Worm (Caenorhabditis elegans) whole organism, L1 larva: ENCODE data around the gene F53E4.2.

Experiments
- C04F5.9 ChIP-seq: sonication (generic microtip); optimal IDR thresholded peaks from 2 replicates; lab custom pipeline; 2016; ENCODE audit warnings: missing genetic modification characterization, missing compliant biosample characterization
- Y116A8C.19 ChIP-seq: sonication (generic microtip); optimal IDR thresholded peaks from 2 replicates; lab custom pipeline; 2016; ENCODE audit warnings: missing compliant biosample characterization, missing genetic modification characterization, borderline replicate concordance
- aha-1 ChIP-seq: fragments of 150-350 bp; optimal IDR thresholded peaks from 2 replicates; lab custom pipeline; 2014; ENCODE audit warnings: missing biosample characterization, missing genetic modification characterization
- alr-1 ChIP-seq: fragments of 200-800 bp; sonication (Bioruptor generic); optimal IDR thresholded peaks from 2 replicates; lab custom pipeline; 2018; ENCODE audit warnings: borderline replicate concordance, mild to moderate bottlenecking, missing genetic modification characterization, missing compliant biosample characterization
- ama-1 ChIP-seq: fragments of 150-350 bp; optimal IDR thresholded peaks from 2 replicates; lab custom pipeline; 2014
- ceh-88 ChIP-seq: fragments of 200-800 bp; sonication (Bioruptor generic); IDR thresholded peaks from 2 replicates; pipeline ENCODE4 v1.3.6; 2022; ENCODE audit warnings: missing genetic modification characterization, missing compliant biosample characterization
- dsc-1 ChIP-seq: sonication (generic microtip); optimal IDR thresholded peaks from 2 replicates; lab custom pipeline; 2016; ENCODE audit warnings: mild to moderate bottlenecking, missing genetic modification characterization, missing compliant biosample characterization
- efl-1 ChIP-seq, 4 experiments: fragments of 150-350 bp; optimal IDR thresholded peaks in 3 of 4; peaks in 1 of 4; 1 replicate in 1 of 4; 2 replicates in 3 of 4; lab custom pipeline; 2014; ENCODE audit warnings: missing biosample characterization in 2 of 4, missing genetic modification characterization in 2 of 4, missing genetic modification reagents in 2 of 4
- efl-3 ChIP-seq: fragments of 200-800 bp; sonication (Bioruptor generic); optimal IDR thresholded peaks from 2 replicates; lab custom pipeline; 2018; ENCODE audit warnings: mild to moderate bottlenecking, missing genetic modification characterization, missing compliant biosample characterization
- egl-13 ChIP-seq: sonication (generic microtip); optimal IDR thresholded peaks from 2 replicates; lab custom pipeline; 2016; ENCODE audit warnings: missing genotype, missing genetic modification reagents, missing genetic modification characterization, missing compliant biosample characterization
- ets-5 ChIP-seq: fragments of 200-800 bp; sonication (Bioruptor generic); IDR thresholded peaks from 2 replicates; pipeline ENCODE4 v1.3.6; 2022; ENCODE audit warnings: missing genetic modification characterization, missing compliant biosample characterization
- fkh-10 ChIP-seq: sonication (generic microtip); optimal IDR thresholded peaks from 2 replicates; lab custom pipeline; 2017; ENCODE audit warnings: missing biosample characterization, missing genetic modification reagents, missing genetic modification characterization
- fkh-4 ChIP-seq: sonication (generic microtip); optimal IDR thresholded peaks from 2 replicates; lab custom pipeline; 2016; ENCODE audit warnings: missing compliant biosample characterization, missing genetic modification characterization, borderline replicate concordance
- fkh-8 ChIP-seq: sonication (generic microtip); optimal IDR thresholded peaks from 2 replicates; lab custom pipeline; 2016; ENCODE audit warnings: mild to moderate bottlenecking, missing genetic modification characterization, missing compliant biosample characterization
- hlh-4 ChIP-seq: sonication (generic microtip); optimal IDR thresholded peaks from 2 replicates; lab custom pipeline; 2016; ENCODE audit warnings: mild to moderate bottlenecking, missing genetic modification characterization, missing compliant biosample characterization
- irx-1 ChIP-seq: sonication (generic microtip); optimal IDR thresholded peaks from 2 replicates; lab custom pipeline; 2016; ENCODE audit warnings: missing genetic modification characterization, missing compliant biosample characterization
- isw-1 ChIP-seq: fragments of 200-800 bp; sonication (Bioruptor generic); IDR thresholded peaks from 2 replicates; pipeline ENCODE4 v1.3.6; 2022; ENCODE audit warnings: missing genetic modification characterization, missing compliant biosample characterization
- lin-15B ChIP-seq: fragments of 150-350 bp; sonication (generic microtip); optimal IDR thresholded peaks from 3 replicates; lab custom pipeline; 2014; ENCODE audit warnings: missing biosample characterization, missing genetic modification characterization
- mdl-1 ChIP-seq, 2 experiments: fragments of 150-350 bp; optimal IDR thresholded peaks; 2 replicates each; lab custom pipeline; 2014 to 2017; ENCODE audit warnings: missing biosample characterization in 2 of 2, missing genetic modification characterization in 2 of 2, inconsistent platforms in 1 of 2
- nhr-12 ChIP-seq: sonication (generic microtip); optimal IDR thresholded peaks from 2 replicates; lab custom pipeline; 2017; ENCODE audit warnings: missing biosample characterization, missing genetic modification characterization
- nhr-19 ChIP-seq: fragments of 200-800 bp; sonication (Bioruptor generic); conservative IDR thresholded peaks from 2 replicates; pipeline ENCODE4 v1.3.6; 2022; ENCODE audit warnings: missing genetic modification characterization, missing compliant biosample characterization
- nhr-28 ChIP-seq: fragments of 150-350 bp; optimal IDR thresholded peaks from 2 replicates; lab custom pipeline; 2014; ENCODE audit warnings: missing biosample characterization, missing genetic modification characterization
- nhr-47 ChIP-seq: sonication (generic microtip); optimal IDR thresholded peaks from 2 replicates; lab custom pipeline; 2016; ENCODE audit warnings: mild to moderate bottlenecking, missing genetic modification characterization, moderate library complexity, missing compliant biosample characterization
- nhr-71 ChIP-seq: sonication (generic microtip); optimal IDR thresholded peaks from 2 replicates; lab custom pipeline; 2016; ENCODE audit warnings: mild to moderate bottlenecking, missing genetic modification characterization, moderate library complexity, missing compliant biosample characterization
- nhr-85 ChIP-seq: sonication (generic microtip); peaks from one replicate; lab custom pipeline; 2016; ENCODE audit warnings: missing genetic modification characterization, inconsistent platforms, missing compliant biosample characterization
- pax-3 ChIP-seq: fragments of 200-800 bp; sonication (Bioruptor generic); optimal IDR thresholded peaks from 2 replicates; lab custom pipeline; 2018; ENCODE audit warnings: mild to moderate bottlenecking, missing genetic modification characterization, moderate library complexity, missing compliant biosample characterization
- skn-1 ChIP-seq: fragments of 150-350 bp; optimal IDR thresholded peaks from 2 replicates; lab custom pipeline; 2014; ENCODE audit warnings: missing biosample characterization, missing genetic modification characterization
- sox-4 ChIP-seq: sonication (generic microtip); optimal IDR thresholded peaks from 2 replicates; lab custom pipeline; 2016; ENCODE audit warnings: missing genetic modification characterization, missing compliant biosample characterization
- sup-37 ChIP-seq: fragments of 200-800 bp; sonication (Bioruptor generic); optimal IDR thresholded peaks from 2 replicates; lab custom pipeline; 2018; ENCODE audit warnings: mild to moderate bottlenecking, missing genetic modification characterization, missing compliant biosample characterization
- swsn-7 ChIP-seq: sonication (generic microtip); optimal IDR thresholded peaks from 2 replicates; lab custom pipeline; 2016; ENCODE audit warnings: missing genetic modification characterization, missing compliant biosample characterization
- tbx-2 ChIP-seq: sonication (generic microtip); optimal IDR thresholded peaks from 2 replicates; lab custom pipeline; 2016; ENCODE audit warnings: missing genetic modification characterization, missing compliant biosample characterization
- tlp-1 ChIP-seq: fragments of 150-350 bp; optimal IDR thresholded peaks from 2 replicates; lab custom pipeline; 2014; ENCODE audit warnings: missing biosample characterization, missing genetic modification characterization
- unc-86 ChIP-seq: sonication (generic microtip); optimal IDR thresholded peaks from 2 replicates; lab custom pipeline; 2016; ENCODE audit warnings: missing genetic modification characterization, missing compliant biosample characterization
- vab-15 ChIP-seq: sonication (generic microtip); optimal IDR thresholded peaks from 2 replicates; lab custom pipeline; 2017; ENCODE audit warnings: missing genotype, mild to moderate bottlenecking, missing genetic modification characterization, missing compliant biosample characterization
- zag-1 ChIP-seq: fragments of 150-350 bp; optimal IDR thresholded peaks from 2 replicates; lab custom pipeline; 2014; ENCODE audit warnings: missing biosample characterization, missing genetic modification characterization
- zip-4 ChIP-seq: fragments of 200-800 bp; sonication (Bioruptor generic); optimal IDR thresholded peaks from 2 replicates; lab custom pipeline; 2018; ENCODE audit warnings: mild to moderate bottlenecking, missing genetic modification characterization, moderate library complexity, missing compliant biosample characterization
- ztf-4 ChIP-seq: fragments of 150-350 bp; optimal IDR thresholded peaks from 2 replicates; lab custom pipeline; 2014; ENCODE audit warnings: missing biosample characterization, missing genetic modification characterization

Gene F53E4.2

DNA sequence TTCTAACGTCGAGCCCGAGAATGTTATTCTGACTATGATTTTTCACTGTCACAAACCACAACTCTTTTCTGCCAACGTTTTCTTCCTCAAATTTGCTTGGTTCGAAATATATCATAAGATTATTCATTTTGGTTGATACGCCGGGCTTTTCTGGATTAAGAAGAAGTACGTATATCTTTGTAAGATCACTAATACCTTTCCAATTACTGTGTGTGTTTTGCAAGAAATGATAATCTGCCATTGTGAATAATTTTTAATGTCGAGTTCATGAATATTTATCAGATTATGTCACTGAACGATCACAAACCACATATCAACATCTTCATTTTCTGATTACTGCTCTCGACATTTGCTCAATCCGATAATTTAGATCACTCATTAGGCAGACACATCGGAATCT is 31.4 kb downstream of the F53E4.2 start, which contains the start of gene nhr-196:
nhr-196 (plus strand) TSS at position 118 of the 400 bp plus-strand sequence.
- no peak for TF ChIP-seq fkh-10
- peak; percentile 58 for TF ChIP-seq sox-4
- peak; percentile 98 for TF ChIP-seq dsc-1 (tag; lab: Kevin White, UChicago)
- TF ChIP-seq hlh-4 (tag; lab: Kevin White, UChicago): no peak
- no peak for TF ChIP-seq lin-15B
- peak; percentile 66 for TF ChIP-seq fkh-8 (tag; lab: Kevin White, UChicago)
- peak; percentile 49 for TF ChIP-seq nhr-47
- no peak for TF ChIP-seq mdl-1 (tag; optimal IDR thresholded peaks at IDR 0.05; lab: Kevin White, UChicago)
- TF ChIP-seq alr-1 (tag; lab: Kevin White, UChicago): no peak
- peak; percentile 80 for TF ChIP-seq pax-3 (tag; lab: Kevin White, UChicago)
- peak; percentile 24 for TF ChIP-seq fkh-4 (tag; lab: Kevin White, UChicago)
- no peak for TF ChIP-seq C04F5.9
- no peak for TF ChIP-seq nhr-85
- no peak for TF ChIP-seq egl-13 (tag; lab: Kevin White, UChicago)
- TF ChIP-seq nhr-71 (tag; lab: Kevin White, UChicago): peak; percentile 17
- TF ChIP-seq, all 84 proteins: peak for 7

DNA sequence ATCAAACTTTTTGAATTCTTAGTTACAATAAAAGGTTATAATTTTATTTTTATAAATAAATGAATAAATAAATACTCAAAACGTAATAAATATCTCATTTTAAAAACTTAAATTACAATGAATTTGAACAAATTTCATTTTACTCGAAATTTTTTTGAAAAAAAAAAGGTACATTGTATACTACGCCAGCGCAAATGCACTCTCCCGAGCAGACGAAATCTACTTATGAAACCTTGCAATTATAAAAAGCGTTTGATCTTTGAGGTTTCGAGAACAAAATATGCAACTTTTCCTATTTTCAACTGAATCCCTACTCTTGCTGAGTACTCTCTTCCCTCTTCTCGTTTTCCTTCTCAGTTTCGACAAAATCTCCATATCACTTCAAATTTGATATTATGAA is 33.4 kb downstream of the F53E4.2 start, which contains the start of gene nhr-197:
nhr-197 (plus strand) TSS at position 301 of the 400 bp plus-strand sequence.
- TF ChIP-seq swsn-7 (tag; lab: Kevin White, UChicago) (no peak), sup-37 (GFP tag; lab: Kevin White, UChicago) (no peak), isw-1 (GFP tag; lab: Robert Waterston, UW) (no peak), skn-1 (tag; lab: Kevin White, UChicago) (no peak), vab-15 (tag; lab: Kevin White, UChicago) (no peak), tlp-1 (tag; lab: Kevin White, UChicago) (no peak), zip-4 (GFP tag; lab: Kevin White, UChicago) (no peak), zag-1 (tag; lab: Kevin White, UChicago) (no peak)

DNA sequence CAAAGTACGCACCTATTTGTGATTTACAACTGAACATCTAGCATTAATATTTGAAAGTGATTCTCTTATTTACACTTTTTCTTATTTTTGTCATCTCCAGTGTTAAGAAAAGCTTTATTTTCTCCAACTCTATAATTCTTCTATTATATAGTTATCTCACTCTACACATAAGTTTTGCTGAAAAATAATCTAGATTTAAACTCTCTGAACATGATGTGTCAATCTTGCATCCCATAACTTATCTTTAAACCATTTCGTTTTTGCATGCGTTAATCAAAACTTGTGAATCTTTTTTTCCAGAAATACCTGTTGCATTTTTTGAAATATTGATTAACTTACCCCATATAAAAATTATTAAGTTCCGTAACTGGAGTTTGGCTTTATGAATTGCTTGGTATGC is 35.7 kb downstream of the F53E4.2 start, which contains the start of gene nhr-268:
nhr-268 (plus strand) TSS at position 301 of the 400 bp plus-strand sequence.
- no peak for TF ChIP-seq nhr-19
- TF ChIP-seq efl-3 (GFP tag; lab: Kevin White, UChicago): no peak
- TF ChIP-seq tlp-1 (tag; lab: Kevin White, UChicago): no peak
- no peak for TF ChIP-seq ztf-4
- TF ChIP-seq nhr-12: no peak
- no peak for TF ChIP-seq ama-1 (lab: Kevin White, UChicago)
- TF ChIP-seq C04F5.9: no peak
- no peak for TF ChIP-seq nhr-28 (tag; lab: Kevin White, UChicago)
- TF ChIP-seq irx-1 (tag; lab: Kevin White, UChicago): no peak
- no peak for TF ChIP-seq unc-86 (tag; lab: Kevin White, UChicago)
- TF ChIP-seq aha-1 (tag; lab: Kevin White, UChicago): no peak
- no peak for TF ChIP-seq efl-1 (optimal IDR thresholded peaks at IDR 0.05; lab: Kevin White, UChicago)
- TF ChIP-seq efl-1 (GFP tag; optimal IDR thresholded peaks at IDR 0.05 in 1 of 2; lab: Kevin White, UChicago): no peak
- no peak for TF ChIP-seq fkh-8 (tag; lab: Kevin White, UChicago)
- no peak for TF ChIP-seq hlh-4 (tag; lab: Kevin White, UChicago)
- TF ChIP-seq ets-5 (GFP tag; lab: Robert Waterston, UW): no peak
- TF ChIP-seq Y116A8C.19: no peak

DNA sequence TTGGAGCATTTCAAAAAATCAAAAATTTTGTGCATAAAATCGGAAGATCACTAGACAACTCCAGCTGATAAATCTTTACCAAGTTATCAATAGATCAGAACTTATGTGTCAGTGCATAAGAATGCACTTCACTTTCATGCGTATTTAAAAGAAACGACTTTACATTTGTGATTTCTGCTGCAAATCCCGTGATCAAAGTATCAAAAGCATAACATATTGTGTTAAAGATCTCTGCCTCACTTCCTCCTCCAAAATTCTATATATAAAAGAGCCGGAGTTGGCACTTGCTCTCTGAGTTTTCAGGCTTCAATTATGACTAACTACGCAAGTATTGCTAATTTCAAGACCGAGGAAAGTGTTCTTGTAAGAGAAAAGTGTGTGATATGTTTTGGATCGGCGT is 39.5 kb downstream of the F53E4.2 start, which contains the start of gene nhr-198:
nhr-198 (plus strand) TSS at position 313 of the 400 bp plus-strand sequence.
- TF ChIP-seq fkh-8 (tag; lab: Kevin White, UChicago): peak; percentile 79
- TF ChIP-seq dsc-1 (tag; lab: Kevin White, UChicago): peak; percentile 55
- no peak for TF ChIP-seq tbx-2 (tag; lab: Kevin White, UChicago)
- TF ChIP-seq nhr-71 (tag; lab: Kevin White, UChicago): peak; percentile 29
- TF ChIP-seq ceh-88 (GFP tag; lab: Robert Waterston, UW): no peak
- peak; percentile 28 for TF ChIP-seq sox-4
- no peak for TF ChIP-seq mdl-1 (tag; optimal IDR thresholded peaks at IDR 0.05; lab: Kevin White, UChicago)
- TF ChIP-seq, all 84 proteins: peak for 4
